Worm (Caenorhabditis elegans) whole organism, young adult: ENCODE results near the gene gdh-1.

Experiments used
- B0019.2 ChIP-seq: fragments of 200-800 bp; sonication (Bioruptor generic); conservative IDR thresholded peaks from 2 replicates; pipeline ENCODE4 v1.3.6; 2022; ENCODE audit warnings: missing genetic modification reagents, missing genetic modification characterization, missing compliant biosample characterization
- C06A6.2 ChIP-seq: fragments of 200-800 bp; sonication (Bioruptor generic); conservative IDR thresholded peaks from 2 replicates; pipeline ENCODE4 v1.3.6; 2022; ENCODE audit warnings: missing genetic modification characterization, missing compliant biosample characterization
- D2030.7 ChIP-seq: fragments of 200-800 bp; sonication (Bioruptor generic); IDR thresholded peaks from 2 replicates; pipeline ENCODE4 v1.3.6; 2022; ENCODE audit warnings: missing genetic modification reagents, missing genetic modification characterization, missing compliant biosample characterization
- F10E7.11 ChIP-seq: sonication (generic microtip); optimal IDR thresholded peaks from 2 replicates; lab custom pipeline; 2017; ENCODE audit warnings: mild to moderate bottlenecking, missing genetic modification characterization, moderate library complexity, missing compliant biosample characterization
- F39B2.1 ChIP-seq: fragments of 200-800 bp; sonication (Bioruptor generic); IDR thresholded peaks from 2 replicates; pipeline ENCODE4 v1.3.6; 2022; ENCODE audit warnings: missing genetic modification reagents, missing genetic modification characterization, missing compliant biosample characterization
- F52B5.7 ChIP-seq: sonication (generic microtip); optimal IDR thresholded peaks from 2 replicates; lab custom pipeline; 2016; ENCODE audit warnings: mild to moderate bottlenecking, missing genetic modification characterization, missing compliant biosample characterization
- F55B11.4 ChIP-seq: sonication (generic microtip); optimal IDR thresholded peaks from 2 replicates; lab custom pipeline; 2016; ENCODE audit warnings: missing compliant biosample characterization, missing genetic modification characterization, borderline replicate concordance; ENCODE audit not compliant: insufficient read depth
- F57C9.4 ChIP-seq: sonication (generic microtip); optimal IDR thresholded peaks from 2 replicates; lab custom pipeline; 2017; ENCODE audit warnings: mild to moderate bottlenecking, missing genetic modification characterization, missing compliant biosample characterization
- K11D2.4 ChIP-seq: fragments of 200-800 bp; sonication (Bioruptor generic); IDR thresholded peaks from 2 replicates; pipeline ENCODE4 v1.3.6; 2022; ENCODE audit warnings: missing genetic modification reagents, missing genetic modification characterization, missing compliant biosample characterization
- T26A5.8 ChIP-seq: sonication (generic microtip); optimal IDR thresholded peaks from 2 replicates; lab custom pipeline; 2016; ENCODE audit warnings: missing genetic modification characterization, missing compliant biosample characterization
- Y79H2A.3 ChIP-seq: fragments of 200-800 bp; sonication (Bioruptor generic); conservative IDR thresholded peaks from 2 replicates; pipeline ENCODE4 v1.3.6; 2022; ENCODE audit warnings: missing genetic modification reagents, missing genetic modification characterization, missing compliant biosample characterization
- Y95B8A.8 ChIP-seq: fragments of 200-800 bp; sonication (Bioruptor generic); IDR thresholded peaks from 2 replicates; pipeline ENCODE4 v1.3.6; 2022; ENCODE audit warnings: missing genetic modification reagents, missing genetic modification characterization, missing compliant biosample characterization
- ama-1 ChIP-seq, 3 experiments: fragments of 150-350 bp in 1 of 3; sonication (generic microtip) in 2 of 3; optimal IDR thresholded peaks; 2 replicates each; lab custom pipeline; 2014 to 2018; ENCODE audit warnings: missing biosample characterization in 2 of 3, missing genetic modification characterization in 2 of 3, missing genetic modification reagents in 2 of 3
- aptf-2 ChIP-seq: fragments of 200-800 bp; sonication (Bioruptor generic); conservative IDR thresholded peaks from 2 replicates; pipeline ENCODE4 v1.3.6; 2022; ENCODE audit warnings: missing genetic modification reagents, missing genetic modification characterization, missing compliant biosample characterization
- athp-1 ChIP-seq: sonication (generic microtip); optimal IDR thresholded peaks from 2 replicates; lab custom pipeline; 2017; ENCODE audit warnings: mild to moderate bottlenecking, missing genetic modification characterization, missing compliant biosample characterization
- attf-5 ChIP-seq: fragments of 200-800 bp; sonication (Bioruptor generic); optimal IDR thresholded peaks from 2 replicates; lab custom pipeline; 2018; ENCODE audit warnings: mild to moderate bottlenecking, missing genetic modification characterization, missing compliant biosample characterization
- bed-1 ChIP-seq: fragments of 200-800 bp; sonication (Bioruptor generic); IDR thresholded peaks from 2 replicates; pipeline ENCODE4 v1.3.6; 2022; ENCODE audit warnings: missing genetic modification reagents, missing genetic modification characterization, missing compliant biosample characterization
- bed-2 ChIP-seq: fragments of 200-800 bp; sonication (Bioruptor generic); IDR thresholded peaks from 2 replicates; pipeline ENCODE4 v1.3.6; 2022; ENCODE audit warnings: missing genetic modification reagents, missing genetic modification characterization, missing compliant biosample characterization
- ccch-3 ChIP-seq: fragments of 200-800 bp; sonication (Bioruptor generic); optimal IDR thresholded peaks from 2 replicates; lab custom pipeline; 2018; ENCODE audit warnings: mild to moderate bottlenecking, missing genetic modification characterization, missing compliant biosample characterization
- ceh-91 ChIP-seq: fragments of 200-800 bp; sonication (Bioruptor generic); IDR thresholded peaks from 2 replicates; pipeline ENCODE4 v1.3.6; 2022; ENCODE audit warnings: missing genetic modification reagents, missing genetic modification characterization, missing compliant biosample characterization
- die-1 ChIP-seq: sonication (generic microtip); optimal IDR thresholded peaks from 2 replicates; lab custom pipeline; 2016; ENCODE audit warnings: missing genotype, mild to moderate bottlenecking, missing genetic modification characterization, missing compliant biosample characterization
- dpff-1 ChIP-seq: sonication (generic microtip); optimal IDR thresholded peaks from 2 replicates; lab custom pipeline; 2017; ENCODE audit warnings: mild to moderate bottlenecking, missing genetic modification characterization, missing compliant biosample characterization
- egl-18 ChIP-seq: fragments of 200-800 bp; sonication (Bioruptor generic); IDR thresholded peaks from 2 replicates; pipeline ENCODE4 v1.3.6; 2022; ENCODE audit warnings: missing genetic modification reagents, missing genetic modification characterization, missing compliant biosample characterization
- ekl-4 ChIP-seq: fragments of 200-800 bp; sonication (Bioruptor generic); IDR thresholded peaks from 2 replicates; pipeline ENCODE4 v1.3.6; 2022; ENCODE audit warnings: missing genetic modification reagents, missing genetic modification characterization, missing compliant biosample characterization
- gei-17 ChIP-seq: fragments of 200-800 bp; sonication (Bioruptor generic); optimal IDR thresholded peaks from 2 replicates; lab custom pipeline; 2018; ENCODE audit warnings: mild to moderate bottlenecking, missing genetic modification characterization, missing compliant biosample characterization
- hsf-1 ChIP-seq: fragments of 200-800 bp; sonication (Bioruptor generic); IDR thresholded peaks from 2 replicates; pipeline ENCODE4 v1.3.6; 2022; ENCODE audit warnings: missing genetic modification reagents, missing genetic modification characterization, missing compliant biosample characterization
- lag-1 ChIP-seq: fragments of 200-800 bp; sonication (Bioruptor generic); IDR thresholded peaks from 2 replicates; pipeline ENCODE4 v1.3.6; 2022; ENCODE audit warnings: missing genetic modification reagents, missing genetic modification characterization, missing compliant biosample characterization
- let-526 ChIP-seq: fragments of 200-800 bp; sonication (Bioruptor generic); IDR thresholded peaks from 2 replicates; pipeline ENCODE4 v1.3.6; 2022; ENCODE audit warnings: missing genetic modification reagents, missing genetic modification characterization, missing compliant biosample characterization
- let-607 ChIP-seq, 2 experiments: fragments of 200-800 bp in 1 of 2; sonication (Bioruptor generic) in 1 of 2; sonication (generic microtip) in 1 of 2; optimal IDR thresholded peaks; 2 replicates each; lab custom pipeline; 2016 to 2018; ENCODE audit warnings: mild to moderate bottlenecking in 2 of 2, missing compliant biosample characterization in 2 of 2, missing genetic modification characterization in 2 of 2, moderate library complexity in 2 of 2, missing genotype in 1 of 2
- lin-26 ChIP-seq: fragments of 200-800 bp; sonication (Bioruptor generic); IDR thresholded peaks from 2 replicates; pipeline ENCODE4 v1.3.6; 2022; ENCODE audit warnings: missing genetic modification reagents, missing genetic modification characterization, missing compliant biosample characterization
- lir-1 ChIP-seq: fragments of 200-800 bp; sonication (Bioruptor generic); conservative IDR thresholded peaks from 2 replicates; pipeline ENCODE4 v1.3.6; 2022; ENCODE audit warnings: missing genetic modification reagents, missing genetic modification characterization, missing compliant biosample characterization
- lsl-1 ChIP-seq: fragments of 200-800 bp; sonication (Bioruptor generic); optimal IDR thresholded peaks from 2 replicates; lab custom pipeline; 2018; ENCODE audit warnings: mild to moderate bottlenecking, missing genetic modification characterization, moderate library complexity, missing compliant biosample characterization
- madf-3 ChIP-seq: fragments of 200-800 bp; sonication (Bioruptor generic); IDR thresholded peaks from 2 replicates; pipeline ENCODE4 v1.3.6; 2022; ENCODE audit warnings: missing genetic modification reagents, missing genetic modification characterization, missing compliant biosample characterization
- mxl-1 ChIP-seq: sonication (generic microtip); optimal IDR thresholded peaks from 2 replicates; lab custom pipeline; 2016; ENCODE audit warnings: missing genetic modification characterization, missing compliant biosample characterization
- nfya-2 ChIP-seq: fragments of 200-800 bp; sonication (Bioruptor generic); IDR thresholded peaks from 2 replicates; pipeline ENCODE4 v1.3.6; 2022; ENCODE audit warnings: missing genetic modification reagents, missing genetic modification characterization, missing compliant biosample characterization
- nfyb-1 ChIP-seq: fragments of 200-800 bp; sonication (Bioruptor generic); IDR thresholded peaks from 2 replicates; pipeline ENCODE4 v1.3.6; 2022; ENCODE audit warnings: missing genetic modification reagents, missing genetic modification characterization, missing compliant biosample characterization
- nhr-120 ChIP-seq: fragments of 200-800 bp; sonication (Bioruptor generic); IDR thresholded peaks from 2 replicates; pipeline ENCODE4 v1.3.6; 2022; ENCODE audit warnings: missing genetic modification characterization, missing compliant biosample characterization
- nhr-80 ChIP-seq: sonication (generic microtip); optimal IDR thresholded peaks from 2 replicates; lab custom pipeline; 2016; ENCODE audit warnings: missing genetic modification characterization, missing compliant biosample characterization
- repo-1 ChIP-seq: sonication (generic microtip); optimal IDR thresholded peaks from 2 replicates; lab custom pipeline; 2017; ENCODE audit warnings: mild to moderate bottlenecking, missing genetic modification characterization, missing compliant biosample characterization
- snpc-1.1 ChIP-seq: sonication (generic microtip); optimal IDR thresholded peaks from 2 replicates; lab custom pipeline; 2017; ENCODE audit warnings: missing genetic modification characterization, mild to moderate bottlenecking, missing compliant biosample characterization, antibody characterized with exemption, moderate library complexity, missing genotype, missing genetic modification reagents; ENCODE audit not compliant: insufficient read depth
- snpc-1.3 ChIP-seq: sonication (generic microtip); optimal IDR thresholded peaks from 2 replicates; lab custom pipeline; 2017; ENCODE audit warnings: missing genetic modification characterization, mild to moderate bottlenecking, missing compliant biosample characterization, antibody characterized with exemption, moderate library complexity, missing genotype, missing genetic modification reagents; ENCODE audit not compliant: insufficient read depth
- somi-1 ChIP-seq: fragments of 200-800 bp; sonication (Bioruptor generic); optimal IDR thresholded peaks from 2 replicates; lab custom pipeline; 2018; ENCODE audit warnings: mild to moderate bottlenecking, missing genetic modification characterization, missing compliant biosample characterization
- tbp1 ChIP-seq: fragments of 200-800 bp; sonication (Bioruptor generic); optimal IDR thresholded peaks from 2 replicates; lab custom pipeline; 2018; ENCODE audit warnings: mild to moderate bottlenecking, missing genetic modification characterization, missing compliant biosample characterization
- tlf-1 ChIP-seq: fragments of 200-800 bp; sonication (Bioruptor generic); optimal IDR thresholded peaks from 2 replicates; lab custom pipeline; 2018; ENCODE audit warnings: mild to moderate bottlenecking, missing genetic modification characterization, missing compliant biosample characterization
- unc-62 ChIP-seq: fragments of 150-350 bp; optimal IDR thresholded peaks from 2 replicates; lab custom pipeline; 2014; ENCODE audit warnings: missing biosample characterization, missing genetic modification reagents, missing genetic modification characterization
- xnd-1 ChIP-seq: sonication (generic microtip); optimal IDR thresholded peaks from 2 replicates; lab custom pipeline; 2016; ENCODE audit warnings: missing genotype, missing genetic modification reagents, missing genetic modification characterization, missing compliant biosample characterization
- zfh-2 ChIP-seq: fragments of 200-800 bp; sonication (Bioruptor generic); conservative IDR thresholded peaks from 2 replicates; pipeline ENCODE4 v1.3.6; 2022; ENCODE audit warnings: missing genetic modification reagents, missing genetic modification characterization, missing compliant biosample characterization
- ztf-26 ChIP-seq: sonication (generic microtip); optimal IDR thresholded peaks from 2 replicates; lab custom pipeline; 2017; ENCODE audit warnings: missing genetic modification characterization, missing compliant biosample characterization
- ztf-3 ChIP-seq: fragments of 200-800 bp; sonication (Bioruptor generic); optimal IDR thresholded peaks from 2 replicates; lab custom pipeline; 2018; ENCODE audit warnings: mild to moderate bottlenecking, missing genetic modification characterization, missing compliant biosample characterization

The gdh-1 gene

DNA sequence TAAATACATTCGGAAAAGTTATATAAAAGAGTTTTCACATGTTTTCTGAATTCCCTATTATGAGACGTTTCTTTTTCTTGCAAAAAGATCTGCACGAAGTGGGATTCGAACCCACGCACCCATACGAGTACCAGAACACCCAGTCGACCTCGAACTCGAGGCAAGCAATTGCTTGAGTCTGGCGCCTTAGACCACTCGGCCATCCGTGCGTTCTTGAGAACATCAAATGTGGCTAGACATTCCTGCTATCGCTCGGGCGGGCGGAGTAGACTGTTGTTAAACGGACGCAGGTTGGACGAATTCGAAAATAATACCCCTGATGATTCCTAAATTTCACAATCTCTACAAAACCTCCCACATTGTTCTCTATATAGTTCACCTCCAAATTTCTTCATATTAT, 24.7 kb upstream of the gdh-1 start (continued):
- no peak for TF ChIP-seq mxl-1 (tag; lab: Kevin White, UChicago)
- TF ChIP-seq ccch-3 (GFP tag; lab: Kevin White, UChicago) = no peak
- TF ChIP-seq attf-5 (GFP tag; lab: Kevin White, UChicago) = peak; percentile 38
- no peak for TF ChIP-seq zfh-2 (GFP tag; lab: Robert Waterston, UW)
- peak; percentile 28 for TF ChIP-seq snpc-1.3 (tag; lab: Kevin White, UChicago)
- no peak for TF ChIP-seq xnd-1 (tag; lab: Kevin White, UChicago)
- TF ChIP-seq Y79H2A.3 (GFP tag; lab: Robert Waterston, UW) = no peak
- TF ChIP-seq snpc-1.1 (tag; lab: Kevin White, UChicago) = no peak
- no peak for TF ChIP-seq K11D2.4 (GFP tag; lab: Robert Waterston, UW)
- TF ChIP-seq lir-1 = no peak
- no peak for TF ChIP-seq nhr-120 (GFP tag; lab: Robert Waterston, UW)
- no peak for TF ChIP-seq ekl-4 (GFP tag; lab: Robert Waterston, UW)
- TF ChIP-seq bed-1 (GFP tag; lab: Robert Waterston, UW) = no peak
- no peak for TF ChIP-seq somi-1
- TF ChIP-seq nhr-80 (tag; lab: Kevin White, UChicago) = peak; percentile 26
- no peak for TF ChIP-seq B0019.2
- no peak for TF ChIP-seq F52B5.7 (tag; lab: Kevin White, UChicago)
- no peak for TF ChIP-seq F10E7.11 (tag; lab: Kevin White, UChicago)
- TF ChIP-seq C06A6.2 (GFP tag; lab: Robert Waterston, UW) = no peak
- no peak for TF ChIP-seq ama-1 (optimal IDR thresholded peaks at IDR 0.05; lab: Kevin White, UChicago)
- peak in 1 of 2 experiments; percentile 8 for TF ChIP-seq ama-1 (GFP tag; optimal IDR thresholded peaks at IDR 0.05; lab: Kevin White, UChicago)
- peak; percentile 63 for TF ChIP-seq die-1 (tag; lab: Kevin White, UChicago)
- no peak for TF ChIP-seq F55B11.4 (tag; lab: Kevin White, UChicago)
- no peak for TF ChIP-seq repo-1 (tag; lab: Kevin White, UChicago)
- peak; percentile 48; the same call in 1 of the 2 replicates for TF ChIP-seq nfyb-1 (GFP tag; lab: Robert Waterston, UW)
- peak; percentile 18 for TF ChIP-seq ztf-26 (tag; lab: Kevin White, UChicago)
- TF ChIP-seq nfya-2 (GFP tag; lab: Robert Waterston, UW) = no peak
- TF ChIP-seq egl-18 = no peak
- TF ChIP-seq lsl-1 = peak; percentile 50
- TF ChIP-seq gei-17 (GFP tag; lab: Kevin White, UChicago) = no peak
- TF ChIP-seq tbp1 = peak; percentile 97
- no peak for TF ChIP-seq unc-62
- TF ChIP-seq athp-1 (tag; lab: Kevin White, UChicago) = peak; percentile 16
- no peak for TF ChIP-seq T26A5.8 (tag; lab: Kevin White, UChicago)
- TF ChIP-seq let-526 (GFP tag; lab: Robert Waterston, UW) = 0 out of 2 replicates have a peak, but pooled peaks have one; percentile 33
- TF ChIP-seq F57C9.4 (tag; lab: Kevin White, UChicago) = no peak
- no peak for TF ChIP-seq hsf-1 (GFP tag; lab: Robert Waterston, UW)
- TF ChIP-seq lag-1 = no peak
- no peak for TF ChIP-seq let-607 (tag; optimal IDR thresholded peaks at IDR 0.05; lab: Kevin White, UChicago)
- TF ChIP-seq F39B2.1 (GFP tag; lab: Robert Waterston, UW) = no peak
- TF ChIP-seq Y95B8A.8 (GFP tag; lab: Robert Waterston, UW) = 0 out of 2 replicates have a peak, but pooled peaks have one; percentile 49
- no peak for TF ChIP-seq tlf-1
- TF ChIP-seq ztf-3 (GFP tag; lab: Kevin White, UChicago) = no peak
- no peak for TF ChIP-seq aptf-2 (GFP tag; lab: Robert Waterston, UW)
- TF ChIP-seq ceh-91 (GFP tag; lab: Robert Waterston, UW) = no peak
- no peak for TF ChIP-seq bed-2 (GFP tag; lab: Robert Waterston, UW)
- peak; percentile 62; the same call in 1 of the 2 replicates for TF ChIP-seq D2030.7 (GFP tag; lab: Robert Waterston, UW)
- 0 out of 2 replicates have a peak, but pooled peaks have one; percentile 56 for TF ChIP-seq madf-3 (GFP tag; lab: Robert Waterston, UW)
- peak; percentile 51; the same call in 1 of the 2 replicates for TF ChIP-seq lin-26 (GFP tag; lab: Robert Waterston, UW)
- no peak for TF ChIP-seq dpff-1
